Fruit fly (Drosophila melanogaster) whole organism, prepupa: ENCODE data around the gene CG14042.

Experiments used
- Blimp-1 ChIP-seq: fragments of 200-800 bp; sonication (Bioruptor generic); optimal IDR thresholded peaks from 3 replicates; lab custom pipeline; 2017; ENCODE audit warnings: missing biosample characterization, missing genetic modification characterization, mild to moderate bottlenecking, moderate library complexity, missing genetic modification reagents
- CG10631 ChIP-seq: fragments of 200-800 bp; sonication (Bioruptor generic); optimal IDR thresholded peaks from 2 replicates; lab custom pipeline; 2016; ENCODE audit warnings: missing biosample characterization, missing genetic modification characterization
- CG10669 ChIP-seq: fragments of 200-800 bp; sonication (Bioruptor generic); optimal IDR thresholded peaks from 3 replicates; lab custom pipeline; 2018; ENCODE audit warnings: missing biosample characterization, mild to moderate bottlenecking, missing genetic modification characterization, moderate library complexity
- CG11294 ChIP-seq: fragments of 200-800 bp; sonication (Bioruptor generic); IDR thresholded peaks from 2 replicates; pipeline ENCODE4 v1.3.6; 2022; ENCODE audit warnings: missing biosample characterization, missing genetic modification characterization
- CG11762 ChIP-seq: fragments of 200-800 bp; sonication (Bioruptor generic); optimal IDR thresholded peaks from 3 replicates; lab custom pipeline; 2016; ENCODE audit warnings: missing biosample characterization, missing genetic modification characterization; ENCODE audit not compliant: insufficient read depth
- CG11902 ChIP-seq: fragments of 200-800 bp; sonication (Bioruptor generic); optimal IDR thresholded peaks from 3 replicates; lab custom pipeline; 2016; ENCODE audit warnings: missing biosample characterization, missing genetic modification characterization
- CG15336 ChIP-seq: fragments of 200-800 bp; sonication (Bioruptor generic); IDR thresholded peaks from 2 replicates; pipeline ENCODE4 v1.3.6; 2022; ENCODE audit warnings: missing biosample characterization, missing genetic modification characterization
- CG1621 ChIP-seq: fragments of 200-800 bp; sonication (Bioruptor generic); optimal IDR thresholded peaks from 3 replicates; lab custom pipeline; 2018; ENCODE audit warnings: missing biosample characterization, mild to moderate bottlenecking, missing genetic modification characterization
- CG16779 ChIP-seq: fragments of 200-800 bp; sonication (Bioruptor generic); optimal IDR thresholded peaks from 3 replicates; lab custom pipeline; 2017; ENCODE audit warnings: missing biosample characterization, mild to moderate bottlenecking, missing genetic modification characterization
- CG3032 ChIP-seq: fragments of 200-800 bp; optimal IDR thresholded peaks from 2 replicates; lab custom pipeline; 2019; ENCODE audit warnings: missing biosample characterization, mild to moderate bottlenecking, missing genetic modification characterization, moderate library complexity
- CG31627 ChIP-seq: fragments of 200-800 bp; sonication (Bioruptor generic); optimal IDR thresholded peaks from 3 replicates; lab custom pipeline; 2016; ENCODE audit warnings: missing biosample characterization, missing genetic modification characterization
- CG32006 ChIP-seq: fragments of 200-800 bp; sonication (Bioruptor generic); optimal IDR thresholded peaks from 3 replicates; lab custom pipeline; 2017; ENCODE audit warnings: missing biosample characterization, mild to moderate bottlenecking, missing genetic modification characterization
- CG34406 ChIP-seq: fragments of 200-800 bp; sonication (Bioruptor generic); optimal IDR thresholded peaks from 3 replicates; lab custom pipeline; 2016; ENCODE audit warnings: missing biosample characterization, missing genetic modification characterization
- CG3919 ChIP-seq: fragments of 200-800 bp; sonication (Bioruptor generic); optimal IDR thresholded peaks from 3 replicates; lab custom pipeline; 2016; ENCODE audit warnings: missing biosample characterization, missing genetic modification characterization
- CG4318 ChIP-seq: fragments of 200-800 bp; sonication (Bioruptor generic); optimal IDR thresholded peaks from 3 replicates; lab custom pipeline; 2017; ENCODE audit warnings: missing biosample characterization, mild to moderate bottlenecking, missing genetic modification characterization
- CG6163 ChIP-seq: fragments of 200-800 bp; sonication (Bioruptor generic); IDR thresholded peaks from 3 replicates; pipeline ENCODE4 v1.3.6; 2022; ENCODE audit warnings: missing biosample characterization, missing genetic modification characterization
- CG6276 ChIP-seq: fragments of 200-800 bp; sonication (Bioruptor generic); optimal IDR thresholded peaks from 2 replicates; lab custom pipeline; 2017; ENCODE audit warnings: missing biosample characterization, mild to moderate bottlenecking, missing genetic modification characterization
- CG6808 ChIP-seq: fragments of 200-800 bp; sonication (Bioruptor generic); optimal IDR thresholded peaks from 3 replicates; lab custom pipeline; 2017; ENCODE audit warnings: missing biosample characterization, missing genetic modification characterization, mild to moderate bottlenecking, moderate library complexity, missing genetic modification reagents
- CG6854 ChIP-seq: fragments of 200-800 bp; sonication (Bioruptor generic); optimal IDR thresholded peaks from 2 replicates; lab custom pipeline; 2017; ENCODE audit warnings: missing biosample characterization, mild to moderate bottlenecking, missing genetic modification characterization
- CG7368 ChIP-seq: fragments of 200-800 bp; sonication (Bioruptor generic); optimal IDR thresholded peaks from 3 replicates; lab custom pipeline; 2016; ENCODE audit warnings: missing biosample characterization, missing genetic modification characterization
- CG8119 ChIP-seq: fragments of 200-800 bp; sonication (Bioruptor generic); IDR thresholded peaks from 3 replicates; pipeline ENCODE4 v1.3.6; 2022; ENCODE audit warnings: missing biosample characterization, missing genetic modification characterization
- CG8632 ChIP-seq: fragments of 200-800 bp; sonication (Bioruptor generic); optimal IDR thresholded peaks from 3 replicates; lab custom pipeline; 2016; ENCODE audit warnings: missing biosample characterization, missing genetic modification characterization
- CG9139 ChIP-seq: fragments of 200-800 bp; sonication (Bioruptor generic); optimal IDR thresholded peaks from 3 replicates; lab custom pipeline; 2017; ENCODE audit warnings: missing biosample characterization, mild to moderate bottlenecking, missing genetic modification characterization
- Eip75B ChIP-seq: fragments of 200-800 bp; sonication (Bioruptor generic); optimal IDR thresholded peaks from 3 replicates; lab custom pipeline; 2016; ENCODE audit warnings: missing biosample characterization, missing genetic modification characterization
- Eip78C ChIP-seq: fragments of 200-800 bp; sonication (Bioruptor generic); peaks from one replicate; lab custom pipeline; 2016; ENCODE audit warnings: missing biosample characterization, missing genetic modification characterization
- Eip93F ChIP-seq: fragments of 200-800 bp; sonication (Bioruptor generic); optimal IDR thresholded peaks from 2 replicates; lab custom pipeline; 2016; ENCODE audit warnings: missing biosample characterization, mild to moderate bottlenecking, missing genetic modification characterization
- Ets21C ChIP-seq: fragments of 200-800 bp; sonication (Bioruptor generic); optimal IDR thresholded peaks from 3 replicates; lab custom pipeline; 2016; ENCODE audit warnings: missing biosample characterization, missing genetic modification characterization
- Ets96B ChIP-seq: fragments of 200-800 bp; optimal IDR thresholded peaks from 2 replicates; lab custom pipeline; 2019; ENCODE audit warnings: missing biosample characterization, mild to moderate bottlenecking, missing genetic modification characterization, moderate library complexity
- Gug ChIP-seq: fragments of 200-800 bp; sonication (Bioruptor generic); IDR thresholded peaks from 2 replicates; pipeline ENCODE4 v1.3.6; 2022; ENCODE audit warnings: missing biosample characterization, missing genetic modification characterization
- Hr4 ChIP-seq: fragments of 200-800 bp; sonication (Bioruptor generic); optimal IDR thresholded peaks from 3 replicates; lab custom pipeline; 2016; ENCODE audit warnings: missing biosample characterization, missing genetic modification characterization
- Met ChIP-seq: fragments of 200-800 bp; sonication (Bioruptor generic); optimal IDR thresholded peaks from 3 replicates; lab custom pipeline; 2016; ENCODE audit warnings: missing biosample characterization, missing genetic modification characterization
- OdsH ChIP-seq: fragments of 200-800 bp; sonication (Bioruptor generic); optimal IDR thresholded peaks from 3 replicates; lab custom pipeline; 2016; ENCODE audit warnings: missing biosample characterization, missing genetic modification characterization
- Smox ChIP-seq: fragments of 200-800 bp; sonication (Bioruptor generic); optimal IDR thresholded peaks from 3 replicates; lab custom pipeline; 2016; ENCODE audit warnings: missing biosample characterization, missing genetic modification characterization
- Sox102F ChIP-seq: fragments of 200-800 bp; sonication (Bioruptor generic); optimal IDR thresholded peaks from 2 replicates; lab custom pipeline; 2016; ENCODE audit warnings: missing biosample characterization, mild to moderate bottlenecking, missing genetic modification characterization
- Sox14 ChIP-seq: fragments of 200-800 bp; sonication (Bioruptor generic); optimal IDR thresholded peaks from 3 replicates; lab custom pipeline; 2016; ENCODE audit warnings: missing biosample characterization, missing genetic modification characterization
- Sox15 ChIP-seq: fragments of 200-800 bp; sonication (Bioruptor generic); optimal IDR thresholded peaks from 3 replicates; lab custom pipeline; 2016; ENCODE audit warnings: missing biosample characterization, missing genetic modification characterization
- achi ChIP-seq: fragments of 200-800 bp; sonication (Bioruptor generic); optimal IDR thresholded peaks from 3 replicates; lab custom pipeline; 2016; ENCODE audit warnings: missing biosample characterization, missing genetic modification characterization
- acj6 ChIP-seq: fragments of 200-800 bp; sonication (Bioruptor generic); optimal IDR thresholded peaks from 3 replicates; lab custom pipeline; 2016; ENCODE audit warnings: missing biosample characterization, missing genetic modification characterization
- cyc ChIP-seq: fragments of 200-800 bp; sonication (Bioruptor generic); optimal IDR thresholded peaks from 3 replicates; lab custom pipeline; 2016; ENCODE audit warnings: missing biosample characterization, missing genetic modification characterization
- dac ChIP-seq: fragments of 200-800 bp; sonication (Bioruptor generic); optimal IDR thresholded peaks from 2 replicates; lab custom pipeline; 2017; ENCODE audit warnings: missing biosample characterization, mild to moderate bottlenecking, missing genetic modification characterization
- dsx ChIP-seq: fragments of 200-800 bp; optimal IDR thresholded peaks from 3 replicates; lab custom pipeline; 2019; ENCODE audit warnings: missing biosample characterization, mild to moderate bottlenecking, missing genetic modification characterization, moderate library complexity; ENCODE audit not compliant: poor library complexity, severe bottlenecking
- eg ChIP-seq: fragments of 200-800 bp; sonication (Bioruptor generic); IDR thresholded peaks from 3 replicates; pipeline ENCODE4 v1.3.6; 2022; ENCODE audit warnings: missing biosample characterization, missing genetic modification characterization
- esn ChIP-seq: fragments of 200-800 bp; sonication (Bioruptor generic); optimal IDR thresholded peaks from 2 replicates; lab custom pipeline; 2016; ENCODE audit warnings: missing biosample characterization, mild to moderate bottlenecking, missing genetic modification characterization, moderate library complexity
- fd85E ChIP-seq: fragments of 200-800 bp; sonication (Bioruptor generic); optimal IDR thresholded peaks from 3 replicates; lab custom pipeline; 2016; ENCODE audit warnings: missing biosample characterization, missing genetic modification characterization
- fkh ChIP-seq: fragments of 200-800 bp; sonication (Bioruptor generic); optimal IDR thresholded peaks from 3 replicates; lab custom pipeline; 2017; ENCODE audit warnings: missing biosample characterization, mild to moderate bottlenecking, missing genetic modification characterization, moderate library complexity
- net ChIP-seq: fragments of 200-800 bp; sonication (Bioruptor generic); optimal IDR thresholded peaks from 3 replicates; lab custom pipeline; 2016; ENCODE audit warnings: missing biosample characterization, missing genetic modification characterization
- pdm3 ChIP-seq: fragments of 200-800 bp; sonication (Bioruptor generic); optimal IDR thresholded peaks from 3 replicates; lab custom pipeline; 2016; ENCODE audit warnings: missing biosample characterization, missing genetic modification characterization
- salr ChIP-seq, 2 experiments: fragments of 200-800 bp; sonication (Bioruptor generic); optimal IDR thresholded peaks; 3 replicates each; lab custom pipeline; 2016 to 2018; ENCODE audit warnings: missing biosample characterization in 2 of 2, missing genetic modification characterization in 2 of 2, mild to moderate bottlenecking in 1 of 2
- spab ChIP-seq: fragments of 200-800 bp; sonication (Bioruptor generic); optimal IDR thresholded peaks from 2 replicates; lab custom pipeline; 2017; ENCODE audit warnings: missing biosample characterization, mild to moderate bottlenecking, missing genetic modification characterization, missing genetic modification reagents
- ss ChIP-seq, 2 experiments: fragments of 200-800 bp; sonication (Bioruptor generic); optimal IDR thresholded peaks; 2 replicates in 1 of 2; 3 replicates in 1 of 2; lab custom pipeline; 2017 to 2018; ENCODE audit warnings: mild to moderate bottlenecking in 2 of 2, missing biosample characterization in 2 of 2, missing genetic modification characterization in 2 of 2, moderate library complexity in 1 of 2
- svp ChIP-seq: fragments of 200-800 bp; sonication (Bioruptor generic); peaks from one replicate; lab custom pipeline; 2016; ENCODE audit warnings: missing biosample characterization, missing genetic modification characterization
- topi ChIP-seq: fragments of 200-800 bp; sonication (Bioruptor generic); optimal IDR thresholded peaks from 3 replicates; lab custom pipeline; 2016; ENCODE audit warnings: missing biosample characterization, missing genetic modification characterization
- vri ChIP-seq: fragments of 200-800 bp; sonication (Bioruptor generic); optimal IDR thresholded peaks from 3 replicates; lab custom pipeline; 2016; ENCODE audit warnings: missing biosample characterization, mild to moderate bottlenecking, missing genetic modification characterization

The CG14042 gene

dm6 chr2L:5007256-5007655, 30.3 kb upstream of the CG14042 start:
- TF ChIP-seq Eip93F (GFP tag; lab: Kevin White, UChicago) (no peak), CG6276 (GFP tag; lab: Kevin White, UChicago) (no peak), achi (GFP tag; lab: Kevin White, UChicago) (no peak), CG3032 (tag; lab: Kevin White, UChicago) (no peak), CG7368 (GFP tag; lab: Kevin White, UChicago) (no peak), Eip75B (no peak), CG11902 (GFP tag; lab: Kevin White, UChicago) (no peak), CG3919 (peak; percentile 16), CG10631 (no peak), CG8632 (no peak), salr (GFP tag; optimal IDR thresholded peaks at IDR 0.05; lab: Kevin White, UChicago) (no peak), esn (GFP tag; lab: Kevin White, UChicago) (peak; percentile 9), fd85E (no peak), CG31627 (GFP tag; lab: Kevin White, UChicago) (no peak), eg (GFP tag; lab: Robert Waterston, UW) (0 out of 3 replicates have a peak, but pooled peaks have one; percentile 11), CG6163 (peak; percentile 20; the same call in 1 of the 3 replicates), Sox14 (no peak), Blimp-1 (GFP tag; lab: Kevin White, UChicago) (no peak), dsx (GFP tag; lab: Kevin White, UChicago) (no peak), CG11294 (no peak), CG6808 (GFP tag; lab: Kevin White, UChicago) (no peak), fkh (GFP tag; lab: Kevin White, UChicago) (peak; percentile 8), spab (GFP tag; lab: Kevin White, UChicago) (no peak), svp (no peak), topi (GFP tag; lab: Kevin White, UChicago) (no peak), vri (GFP tag; lab: Kevin White, UChicago) (peak; percentile 52), CG1621 (no peak), CG11762 (GFP tag; lab: Kevin White, UChicago) (no peak), CG10669 (no peak), ss (GFP tag; optimal IDR thresholded peaks at IDR 0.05; lab: Kevin White, UChicago) (no peak), CG16779 (tag; lab: Kevin White, UChicago) (no peak), Hr4 (GFP tag; lab: Kevin White, UChicago) (no peak), Gug (GFP tag; lab: Robert Waterston, UW) (no peak), Smox (no peak), acj6 (no peak), Ets96B (tag; lab: Kevin White, UChicago) (no peak), net (GFP tag; lab: Kevin White, UChicago) (no peak), CG34406 (GFP tag; lab: Kevin White, UChicago) (no peak), Sox102F (GFP tag; lab: Kevin White, UChicago) (no peak), CG8119 (GFP tag; lab: Robert Waterston, UW) (no peak), Met (GFP tag; lab: Kevin White, UChicago) (no peak), Sox15 (GFP tag; lab: Kevin White, UChicago) (no peak), CG32006 (GFP tag; lab: Kevin White, UChicago) (peak; percentile 7), cyc (GFP tag; lab: Kevin White, UChicago) (no peak), dac (GFP tag; lab: Kevin White, UChicago) (no peak), CG9139 (GFP tag; lab: Kevin White, UChicago) (no peak), Ets21C (GFP tag; lab: Kevin White, UChicago) (no peak), CG4318 (no peak), CG6854 (GFP tag; lab: Kevin White, UChicago) (no peak), pdm3 (GFP tag; lab: Kevin White, UChicago) (peak; percentile 24), Eip78C (peak; percentile 69), OdsH (peak; percentile 9), CG15336 (GFP tag; lab: Robert Waterston, UW) (0 out of 2 replicates have a peak, but pooled peaks have one; percentile 15)
